Worm (Caenorhabditis elegans): ENCODE measurements around the gene sgca-1.

Gene sgca-1

DNA sequence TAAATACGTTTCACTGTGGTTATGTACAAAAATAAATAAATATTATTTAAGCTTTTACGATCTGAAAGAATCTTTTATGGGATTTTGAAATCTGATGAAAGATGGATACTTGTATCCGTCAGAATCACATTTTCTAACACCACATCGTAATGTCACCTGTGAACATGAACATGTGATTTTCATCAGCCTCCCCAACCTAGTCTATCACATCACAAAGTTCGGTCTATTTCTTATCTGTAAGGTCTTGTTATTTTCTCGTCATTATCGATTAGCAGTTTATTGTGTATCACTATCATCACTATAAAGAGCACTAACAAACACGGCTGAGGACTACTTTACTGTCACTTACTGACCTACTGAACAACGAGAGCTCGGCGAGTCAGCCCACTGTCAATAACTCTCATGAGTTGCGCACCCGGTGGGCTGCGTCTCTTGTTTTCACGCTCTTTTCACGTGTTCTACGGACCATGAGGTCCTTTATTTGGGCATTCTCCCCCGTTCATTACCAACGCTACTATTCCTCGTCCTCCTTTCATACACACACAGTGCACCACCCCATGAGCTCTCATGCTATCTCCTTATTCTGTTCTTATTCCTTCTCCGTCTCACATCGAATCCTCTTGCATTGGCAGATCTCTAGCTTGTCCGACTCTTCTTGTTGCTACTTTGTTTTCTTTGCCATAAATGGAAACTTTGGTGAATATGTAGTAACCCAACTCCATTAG is 18.0 kb upstream of the sgca-1 start:
- TF ChIP-seq K09A11.1 (tag; optimal IDR thresholded peaks at IDR 0.05; ENCODE audit: insufficient read depth) = no peak
- TF ChIP-seq F13H6.1 (tag; optimal IDR thresholded peaks at IDR 0.05) = no peak
- no peak for TF ChIP-seq ceh-45 (GFP tag; IDR thresholded peaks at IDR 0.05)
- no peak for TF ChIP-seq npax-4 (tag; optimal IDR thresholded peaks at IDR 0.05)
- TF ChIP-seq ceh-24 (tag; optimal IDR thresholded peaks at IDR 0.05) = no peak
- TF ChIP-seq fkh-6 (tag; optimal IDR thresholded peaks at IDR 0.05) = no peak
- TF ChIP-seq pros-1 (tag; optimal IDR thresholded peaks at IDR 0.05) = no peak
- no peak for TF ChIP-seq eyg-1 (tag; optimal IDR thresholded peaks at IDR 0.05)
- TF ChIP-seq sox-2 (GFP tag; IDR thresholded peaks at IDR 0.05) = peak; percentile 20; the same call in 1 of the 2 replicates
- no peak for TF ChIP-seq ttx-3 (tag; optimal IDR thresholded peaks at IDR 0.05)
- TF ChIP-seq elt-2 (tag; optimal IDR thresholded peaks at IDR 0.05) = peak; percentile 58
- TF ChIP-seq nhr-232 (tag; optimal IDR thresholded peaks at IDR 0.05) = no peak
- no peak for TF ChIP-seq ceh-18 (tag; optimal IDR thresholded peaks at IDR 0.05)
- no peak for TF ChIP-seq ceh-19 (GFP tag; optimal IDR thresholded peaks at IDR 0.05)
- no peak for TF ChIP-seq unc-86 (tag; optimal IDR thresholded peaks at IDR 0.05)
- no peak for TF ChIP-seq hlh-8 (tag; optimal IDR thresholded peaks at IDR 0.05)
- peak; percentile 38 for TF ChIP-seq unc-42 (tag; optimal IDR thresholded peaks at IDR 0.05)
- TF ChIP-seq hlh-30 (tag; optimal IDR thresholded peaks at IDR 0.05; ENCODE audit: insufficient read depth) = peak; percentile 73
- no peak for TF ChIP-seq ceh-9 (tag; optimal IDR thresholded peaks at IDR 0.05)
- TF ChIP-seq pat-9 (tag; optimal IDR thresholded peaks at IDR 0.05) = no peak
- peak; percentile 41 for TF ChIP-seq tbx-2 (tag; optimal IDR thresholded peaks at IDR 0.05)
- no peak for TF ChIP-seq sox-4 (tag; optimal IDR thresholded peaks at IDR 0.05)
- TF ChIP-seq ceh-48 (tag; optimal IDR thresholded peaks at IDR 0.05) = no peak
- no peak for TF ChIP-seq hlh-13 (GFP tag; optimal IDR thresholded peaks at IDR 0.05)
- peak; percentile 56 for TF ChIP-seq hlh-6 (tag; optimal IDR thresholded peaks at IDR 0.05)
- TF ChIP-seq elt-4 (tag; optimal IDR thresholded peaks at IDR 0.05) = no peak
- TF ChIP-seq rnt-1 (tag; optimal IDR thresholded peaks at IDR 0.05) = no peak
- TF ChIP-seq C38D4.7 (GFP tag; optimal IDR thresholded peaks at IDR 0.05) = no peak
- TF ChIP-seq madf-2 (tag; optimal IDR thresholded peaks at IDR 0.05) = no peak
- no peak for TF ChIP-seq Y22D7AL.16 (tag; optimal IDR thresholded peaks at IDR 0.05)
- no peak for TF ChIP-seq pha-2 (tag; optimal IDR thresholded peaks at IDR 0.05)
- no peak for TF ChIP-seq pha-4 (tag; optimal IDR thresholded peaks at IDR 0.05)
- TF ChIP-seq lin-11 (tag; optimal IDR thresholded peaks at IDR 0.05) = no peak
- TF ChIP-seq dmd-4 (tag; optimal IDR thresholded peaks at IDR 0.05; ENCODE audit: borderline replicate concordance) = no peak
- TF ChIP-seq zip-5 (tag; optimal IDR thresholded peaks at IDR 0.05) = no peak
- no peak for TF ChIP-seq pax-1 (tag; optimal IDR thresholded peaks at IDR 0.05)
- no peak for TF ChIP-seq dve-1 (tag; optimal IDR thresholded peaks at IDR 0.05)
- no peak for TF ChIP-seq tbx-7 (tag; optimal IDR thresholded peaks at IDR 0.05)
- no peak for TF ChIP-seq fkh-10 (GFP tag; optimal IDR thresholded peaks at IDR 0.05)
- TF ChIP-seq lim-6 (tag; optimal IDR thresholded peaks at IDR 0.05) = no peak
- peak; percentile 60 for TF ChIP-seq sdc-2 (tag; optimal IDR thresholded peaks at IDR 0.05)
- TF ChIP-seq ref-2 (tag; optimal IDR thresholded peaks at IDR 0.05) = peak; percentile 53
- peak; percentile 76 for TF ChIP-seq ceh-31 (tag; optimal IDR thresholded peaks at IDR 0.05)
- TF ChIP-seq ceh-2 (tag; optimal IDR thresholded peaks at IDR 0.05) = no peak
- no peak for TF ChIP-seq odd-2 (tag; optimal IDR thresholded peaks at IDR 0.05)
- no peak for TF ChIP-seq che-1 (tag; optimal IDR thresholded peaks at IDR 0.05)
- TF ChIP-seq ceh-34 (tag; optimal IDR thresholded peaks at IDR 0.05) = no peak
- peak; percentile 46 for TF ChIP-seq nfya-1 (tag; optimal IDR thresholded peaks at IDR 0.05)
- no peak for TF ChIP-seq pag-3 (tag; optimal IDR thresholded peaks at IDR 0.05; ENCODE audit: borderline replicate concordance)
- TF ChIP-seq unc-55 (GFP tag; optimal IDR thresholded peaks at IDR 0.05) = no peak
- no peak for TF ChIP-seq ceh-6 (GFP tag; optimal IDR thresholded peaks at IDR 0.05)
- no peak for TF ChIP-seq K02D7.2 (tag; optimal IDR thresholded peaks at IDR 0.05)

Measured in whole organism, late embryonic.